Fruit fly (Drosophila melanogaster) whole organism: ENCODE results near the gene brk.

Experiments
- CG8478 ChIP-seq: fragments of >200 bp; optimal IDR thresholded peaks from 2 replicates; lab custom pipeline; 2018; ENCODE audit warnings: inconsistent platforms
- Dll ChIP-seq: fragments of >200 bp; optimal IDR thresholded peaks from 2 replicates; lab custom pipeline; 2017
- EcR ChIP-seq, 2 experiments: fragments of >200 bp; optimal IDR thresholded peaks; 2 replicates each; lab custom pipeline; 2017; ENCODE audit warnings: missing biosample characterization in 2 of 2, missing genetic modification characterization in 2 of 2, missing genetic modification reagents in 2 of 2
- pan ChIP-seq: fragments of >200 bp; optimal IDR thresholded peaks from 2 replicates; lab custom pipeline; 2017
- psq ChIP-seq: fragments of >200 bp; optimal IDR thresholded peaks from 2 replicates; lab custom pipeline; 2017
- usp ChIP-seq: fragments of >200 bp; optimal IDR thresholded peaks from 2 replicates; lab custom pipeline; 2017; ENCODE audit warnings: missing biosample characterization, missing genetic modification characterization, mixed read lengths

dm6 chrX:7342998-7343397 is 35.3 kb downstream of the brk start:
- TF ChIP-seq EcR (GFP tag; optimal IDR thresholded peaks at IDR 0.05; lab: Kevin White, UChicago) (no peak), pan (no peak), usp (GFP tag; lab: Kevin White, UChicago) (no peak), Dll (lab: Kevin White, UChicago) (no peak), psq (lab: Kevin White, UChicago) (no peak), CG8478 (lab: Kevin White, UChicago) (no peak)
